Fruit fly (Drosophila melanogaster) whole organism, embryonic: ENCODE results near the gene CG3457.

ENCODE experiments used
- Awh ChIP-seq: fragments of 200-800 bp; sonication (Bioruptor generic); IDR thresholded peaks from 2 replicates; pipeline ENCODE4, ENCODE4 v1.3.6; 2022; ENCODE audit warnings: missing biosample characterization, missing genetic modification characterization
- CG10147 ChIP-seq: fragments of 200-800 bp; sonication (Bioruptor generic); optimal IDR thresholded peaks from 2 replicates; lab custom pipeline; 2019; ENCODE audit warnings: missing biosample characterization, mild to moderate bottlenecking, missing genetic modification characterization, moderate library complexity
- CG10274 ChIP-seq: fragments of 200-800 bp; sonication (Bioruptor generic); optimal IDR thresholded peaks from 3 replicates; lab custom pipeline; 2017; ENCODE audit warnings: missing biosample characterization, mild to moderate bottlenecking, missing genetic modification characterization
- CG10959 ChIP-seq: fragments of 200-800 bp; sonication (Bioruptor generic); IDR thresholded peaks from 2 replicates; pipeline ENCODE4 v1.3.6; 2022; ENCODE audit warnings: missing biosample characterization, missing genetic modification characterization
- CG11696 ChIP-seq: fragments of 200-800 bp; sonication (Bioruptor generic); IDR thresholded peaks from 2 replicates; pipeline ENCODE4 v1.3.6; 2022; ENCODE audit warnings: missing biosample characterization, missing genetic modification characterization
- CG13624 ChIP-seq: fragments of 200-800 bp; sonication (Bioruptor generic); optimal IDR thresholded peaks from 2 replicates; lab custom pipeline; 2016; ENCODE audit warnings: missing biosample characterization, missing genetic modification characterization
- CG15073 ChIP-seq: fragments of 200-800 bp; sonication (Bioruptor generic); optimal IDR thresholded peaks from 2 replicates; lab custom pipeline; 2016; ENCODE audit warnings: missing biosample characterization, missing genetic modification characterization
- CG2120 ChIP-seq: fragments of 200-800 bp; sonication (Bioruptor generic); optimal IDR thresholded peaks from 3 replicates; lab custom pipeline; 2016; ENCODE audit warnings: missing biosample characterization, missing genetic modification characterization
- CG2678 ChIP-seq: fragments of 200-800 bp; sonication (Bioruptor generic); optimal IDR thresholded peaks from 3 replicates; lab custom pipeline; 2019; ENCODE audit warnings: missing biosample characterization, mild to moderate bottlenecking, missing genetic modification characterization, moderate library complexity
- CG3065 ChIP-seq: fragments of 200-800 bp; sonication (Bioruptor generic); optimal IDR thresholded peaks from 2 replicates; lab custom pipeline; 2016; ENCODE audit warnings: missing biosample characterization, missing genetic modification characterization
- CG31441 ChIP-seq: fragments of 200-800 bp; sonication (Bioruptor generic); IDR thresholded peaks from 2 replicates; pipeline ENCODE4 v1.3.6; 2022; ENCODE audit warnings: missing biosample characterization, missing genetic modification characterization
- CG5245 ChIP-seq: fragments of 200-800 bp; sonication (Bioruptor generic); optimal IDR thresholded peaks from 3 replicates; lab custom pipeline; 2016; ENCODE audit warnings: missing biosample characterization, missing genetic modification characterization
- CG5953 ChIP-seq: fragments of 200-800 bp; sonication (Bioruptor generic); IDR thresholded peaks from 2 replicates; pipeline ENCODE4 v1.3.6; 2022; ENCODE audit warnings: missing biosample characterization, missing genetic modification characterization
- CG6683 ChIP-seq: fragments of 200-800 bp; sonication (Bioruptor generic); optimal IDR thresholded peaks from 2 replicates; lab custom pipeline; 2017; ENCODE audit warnings: missing biosample characterization, mild to moderate bottlenecking, missing genetic modification characterization, missing genetic modification reagents
- CG6791 ChIP-seq: fragments of 200-800 bp; sonication (Bioruptor generic); IDR thresholded peaks from 3 replicates; pipeline ENCODE4 v1.3.6; 2022; ENCODE audit warnings: missing biosample characterization, missing genetic modification characterization; ENCODE audit not compliant: partially characterized antibody
- CG7745 ChIP-seq: fragments of 200-800 bp; sonication (Bioruptor generic); optimal IDR thresholded peaks from 2 replicates; lab custom pipeline; 2018; ENCODE audit warnings: missing biosample characterization, mild to moderate bottlenecking, missing genetic modification characterization, moderate library complexity
- CG8359 ChIP-seq: fragments of 200-800 bp; sonication (Bioruptor generic); optimal IDR thresholded peaks from 2 replicates; lab custom pipeline; 2017; ENCODE audit warnings: missing biosample characterization, mild to moderate bottlenecking, missing genetic modification characterization, borderline replicate concordance
- CG9817 ChIP-seq: fragments of 200-800 bp; sonication (Bioruptor generic); optimal IDR thresholded peaks from 2 replicates; lab custom pipeline; 2018; ENCODE audit warnings: missing biosample characterization, mild to moderate bottlenecking, missing genetic modification characterization, moderate library complexity
- Chrac-16 ChIP-seq: fragments of 200-800 bp; sonication (Bioruptor generic); optimal IDR thresholded peaks from 3 replicates; lab custom pipeline; 2016; ENCODE audit warnings: missing biosample characterization, missing genetic modification characterization
- CrebB ChIP-seq: fragments of 200-800 bp; sonication (Bioruptor generic); optimal IDR thresholded peaks from 3 replicates; lab custom pipeline; 2018; ENCODE audit warnings: missing biosample characterization, mild to moderate bottlenecking, missing genetic modification characterization
- Doc3 ChIP-seq: fragments of 200-800 bp; sonication (Bioruptor generic); IDR thresholded peaks from 3 replicates; pipeline ENCODE4 v1.3.6; 2022; ENCODE audit warnings: missing biosample characterization, missing genetic modification characterization; ENCODE audit not compliant: partially characterized antibody
- HHEX ChIP-seq: fragments of 200-800 bp; sonication (Bioruptor generic); optimal IDR thresholded peaks from 3 replicates; lab custom pipeline; 2017; ENCODE audit warnings: missing biosample characterization, mild to moderate bottlenecking, missing genetic modification characterization, missing genetic modification reagents
- HLH54F ChIP-seq: fragments of 200-800 bp; sonication (Bioruptor generic); optimal IDR thresholded peaks from 3 replicates; lab custom pipeline; 2016; ENCODE audit warnings: missing biosample characterization, missing genetic modification characterization
- Med ChIP-seq: fragments of 200-800 bp; sonication (Bioruptor generic); peaks from one replicate; lab custom pipeline; 2016; ENCODE audit warnings: missing biosample characterization, missing genetic modification characterization, mild to moderate bottlenecking, inconsistent platforms, moderate library complexity
- Nf-YC ChIP-seq: fragments of 200-800 bp; optimal IDR thresholded peaks from 3 replicates; lab custom pipeline; 2019; ENCODE audit warnings: missing biosample characterization, mild to moderate bottlenecking, missing genetic modification characterization, moderate library complexity
- Poxn ChIP-seq: fragments of 200-800 bp; sonication (Bioruptor generic); IDR thresholded peaks from 2 replicates; pipeline ENCODE4 v1.3.6; 2022; ENCODE audit warnings: missing biosample characterization, missing genetic modification characterization
- btn ChIP-seq: fragments of 200-800 bp; sonication (Bioruptor generic); optimal IDR thresholded peaks from 2 replicates; lab custom pipeline; 2016; ENCODE audit warnings: missing biosample characterization, missing genetic modification characterization
- chif ChIP-seq, 2 experiments: fragments of 200-800 bp; sonication (Bioruptor generic); optimal IDR thresholded peaks; 3 replicates each; lab custom pipeline; 2016; ENCODE audit warnings: missing biosample characterization in 2 of 2, missing genetic modification characterization in 2 of 2
- chinmo ChIP-seq: fragments of 200-800 bp; sonication (Bioruptor generic); IDR thresholded peaks from 4 replicates; pipeline ENCODE4 v1.3.6; 2022; ENCODE audit warnings: missing biosample characterization, missing genetic modification characterization; ENCODE audit not compliant: partially characterized antibody
- croc ChIP-seq: fragments of 200-800 bp; sonication (Bioruptor generic); conservative IDR thresholded peaks from 3 replicates; pipeline ENCODE4 v1.3.6; 2022; ENCODE audit warnings: missing biosample characterization, missing genetic modification characterization
- dati ChIP-seq: fragments of 200-800 bp; sonication (Bioruptor generic); IDR thresholded peaks from 2 replicates; pipeline ENCODE4 v1.3.6; 2022; ENCODE audit warnings: missing biosample characterization, missing genetic modification characterization
- emc ChIP-seq: fragments of 200-800 bp; sonication (Bioruptor generic); optimal IDR thresholded peaks from 2 replicates; lab custom pipeline; 2016; ENCODE audit warnings: missing biosample characterization, missing genetic modification characterization
- ems ChIP-seq: fragments of 200-800 bp; sonication (Bioruptor generic); optimal IDR thresholded peaks from 3 replicates; lab custom pipeline; 2016; ENCODE audit warnings: missing biosample characterization, missing genetic modification characterization
- eve ChIP-seq, 2 experiments: fragments of >200 bp; optimal IDR thresholded peaks; 2 replicates each; lab custom pipeline; 2017; ENCODE audit warnings: missing biosample characterization in 2 of 2, missing genetic modification characterization in 2 of 2
- gcm2 ChIP-seq: fragments of 200-800 bp; sonication (Bioruptor generic); optimal IDR thresholded peaks from 2 replicates; lab custom pipeline; 2016; ENCODE audit warnings: missing biosample characterization, missing genetic modification characterization
- hkb ChIP-seq, 2 experiments: fragments of 200-800 bp in 1 of 2; fragments of >200 bp in 1 of 2; sonication (Bioruptor generic) in 1 of 2; IDR thresholded peaks in 1 of 2; optimal IDR thresholded peaks in 1 of 2; 2 replicates each; pipeline versions ENCODE4 v1.3.6 to Lab custom; 2017 to 2022; ENCODE audit warnings: missing biosample characterization in 1 of 2, missing genetic modification characterization in 1 of 2
- insv ChIP-seq, 2 experiments: fragments of 200-800 bp; sonication (Bioruptor generic); optimal IDR thresholded peaks; 3 replicates each; lab custom pipeline; 2016 to 2018; ENCODE audit warnings: missing biosample characterization in 2 of 2, missing genetic modification characterization in 2 of 2
- ken ChIP-seq: fragments of 200-800 bp; sonication (Bioruptor generic); IDR thresholded peaks from 3 replicates; pipeline ENCODE4 v1.3.6; 2022; ENCODE audit warnings: missing biosample characterization, missing genetic modification characterization
- mam ChIP-seq: fragments of 200-800 bp; sonication (Bioruptor generic); optimal IDR thresholded peaks from 3 replicates; lab custom pipeline; 2016; ENCODE audit warnings: missing biosample characterization, missing genetic modification characterization
- pan ChIP-seq, 4 experiments: fragments of >200 bp in 3 of 4; fragments of 200-800 bp in 1 of 4; sonication (Bioruptor generic) in 1 of 4; optimal IDR thresholded peaks in 3 of 4; IDR thresholded peaks in 1 of 4; 2 replicates each; pipeline versions ENCODE4 v1.3.6 to Lab custom; 2017 to 2022; ENCODE audit warnings: missing biosample characterization in 2 of 4, missing genetic modification characterization in 2 of 4, mixed read lengths in 1 of 4
- peb ChIP-seq: fragments of 200-800 bp; sonication (Bioruptor generic); IDR thresholded peaks from 2 replicates; pipeline ENCODE4 v1.3.6; 2022; ENCODE audit warnings: missing biosample characterization, missing genetic modification characterization
- pum ChIP-seq: fragments of 200-800 bp; sonication (Bioruptor generic); optimal IDR thresholded peaks from 2 replicates; lab custom pipeline; 2016; ENCODE audit warnings: missing biosample characterization, missing genetic modification characterization
- sima ChIP-seq: fragments of 200-800 bp; sonication (Bioruptor generic); optimal IDR thresholded peaks from 2 replicates; lab custom pipeline; 2016; ENCODE audit warnings: missing biosample characterization, missing genetic modification characterization
- slp2 ChIP-seq: fragments of 200-800 bp; sonication (Bioruptor generic); optimal IDR thresholded peaks from 2 replicates; lab custom pipeline; 2016; ENCODE audit warnings: missing biosample characterization, missing genetic modification characterization
- sna ChIP-seq: fragments of 200-800 bp; sonication (Bioruptor generic); IDR thresholded peaks from 2 replicates; pipeline ENCODE4 v1.3.6; 2022; ENCODE audit warnings: missing biosample characterization, missing genetic modification characterization; ENCODE audit not compliant: partially characterized antibody
- so ChIP-seq: fragments of 200-800 bp; sonication (Bioruptor generic); IDR thresholded peaks from 3 replicates; pipeline ENCODE4 v1.3.6; 2022; ENCODE audit warnings: missing biosample characterization, missing genetic modification characterization
- stwl ChIP-seq: fragments of 200-800 bp; sonication (Bioruptor generic); optimal IDR thresholded peaks from 3 replicates; lab custom pipeline; 2018; ENCODE audit warnings: missing biosample characterization, mild to moderate bottlenecking, missing genetic modification characterization, moderate library complexity
- trem ChIP-seq: fragments of 200-800 bp; optimal IDR thresholded peaks from 3 replicates; lab custom pipeline; 2019; ENCODE audit warnings: missing biosample characterization, mild to moderate bottlenecking, missing genetic modification characterization, moderate library complexity
- unpg ChIP-seq: fragments of 200-800 bp; sonication (Bioruptor generic); optimal IDR thresholded peaks from 3 replicates; lab custom pipeline; 2018; ENCODE audit warnings: missing biosample characterization, mild to moderate bottlenecking, missing genetic modification characterization, moderate library complexity
- zen ChIP-seq: fragments of 200-800 bp; sonication (Bioruptor generic); optimal IDR thresholded peaks from 3 replicates; lab custom pipeline; 2018; ENCODE audit warnings: missing biosample characterization, mild to moderate bottlenecking, missing genetic modification characterization, moderate library complexity

The CG3457 gene

dm6 chrX:2141854-2142216 lies 45.8 kb upstream of the CG3457 start (continued):
- TF ChIP-seq Chrac-16 (GFP tag; lab: Kevin White, UChicago), result no peak
- no peak for TF ChIP-seq gcm2
- TF ChIP-seq btn, result no peak
- TF ChIP-seq CG13624, result no peak
- TF ChIP-seq CG10147 (GFP tag; lab: Kevin White, UChicago), result peak; percentile 34
- TF ChIP-seq Med (GFP tag; lab: Kevin White, UChicago), result peak; percentile 88
- no peak for TF ChIP-seq chinmo (GFP tag; lab: Robert Waterston, UW)
- peak; percentile 55 for TF ChIP-seq CrebB (tag; lab: Kevin White, UChicago)
- no peak for TF ChIP-seq CG10274 (GFP tag; lab: Kevin White, UChicago)
- peak; percentile 87 for TF ChIP-seq Awh (GFP tag; lab: Robert Waterston, UW)
- peak in 1 of 2 experiments; percentile 38 for TF ChIP-seq insv (GFP tag; optimal IDR thresholded peaks at IDR 0.05; lab: Kevin White, UChicago)
- TF ChIP-seq sima (GFP tag; lab: Kevin White, UChicago), result no peak
- TF ChIP-seq stwl (tag; lab: Kevin White, UChicago), result no peak
- TF ChIP-seq trem (tag; lab: Kevin White, UChicago), result no peak
- TF ChIP-seq CG8359, result peak; percentile 5
- no peak for TF ChIP-seq Doc3 (GFP tag; lab: Robert Waterston, UW)
- no peak for TF ChIP-seq peb (GFP tag; lab: Robert Waterston, UW)
- no peak for TF ChIP-seq CG6791 (GFP tag; lab: Robert Waterston, UW)
- TF ChIP-seq sna (GFP tag; lab: Robert Waterston, UW), result no peak
- TF ChIP-seq pan (optimal IDR thresholded peaks at IDR 0.05; lab: Kevin White, UChicago), result no peak
- TF ChIP-seq pan (GFP tag; optimal IDR thresholded peaks at IDR 0.05 in 1 of 2, IDR thresholded peaks at IDR 0.05 in 1 of 2), result peak in 1 of 2 experiments; percentile 64
- TF ChIP-seq chif (GFP tag; optimal IDR thresholded peaks at IDR 0.05; lab: Kevin White, UChicago), result no peak
- TF ChIP-seq CG5953 (GFP tag; lab: Robert Waterston, UW), result no peak
- TF ChIP-seq CG10959 (GFP tag; lab: Robert Waterston, UW), result no peak
- no peak for TF ChIP-seq eve (GFP tag; optimal IDR thresholded peaks at IDR 0.05; lab: Kevin White, UChicago)
- peak; percentile 68 for TF ChIP-seq CG2678 (tag; lab: Kevin White, UChicago)
- no peak for TF ChIP-seq ems (GFP tag; lab: Kevin White, UChicago)
- 0 out of 2 replicates have a peak, but pooled peaks have one; percentile 7 for TF ChIP-seq CG11696 (GFP tag; lab: Robert Waterston, UW)
- TF ChIP-seq CG6683 (GFP tag; lab: Kevin White, UChicago), result no peak
- no peak for TF ChIP-seq so (GFP tag; lab: Robert Waterston, UW)
- no peak for TF ChIP-seq dati
- peak; percentile 57 for TF ChIP-seq CG2120
- TF ChIP-seq CG5245 (GFP tag; lab: Kevin White, UChicago), result no peak
- peak; percentile 47 for TF ChIP-seq CG31441 (GFP tag; lab: Robert Waterston, UW)
- TF ChIP-seq croc (GFP tag; lab: Robert Waterston, UW), result no peak
- TF ChIP-seq slp2 (GFP tag; lab: Kevin White, UChicago), result peak; percentile 3
- no peak for TF ChIP-seq hkb (optimal IDR thresholded peaks at IDR 0.05; lab: Kevin White, UChicago)
- TF ChIP-seq hkb (GFP tag; IDR thresholded peaks at IDR 0.05; lab: Robert Waterston, UW), result peak; percentile 48
- no peak for TF ChIP-seq CG7745 (tag; lab: Kevin White, UChicago)
- TF ChIP-seq HLH54F (GFP tag; lab: Kevin White, UChicago), result no peak
- TF ChIP-seq pum (GFP tag; lab: Kevin White, UChicago), result no peak
- peak; percentile 30 for TF ChIP-seq Nf-YC (tag; lab: Kevin White, UChicago)
- no peak for TF ChIP-seq zen
- TF ChIP-seq CG15073 (GFP tag; lab: Kevin White, UChicago), result no peak
- peak; percentile 57 for TF ChIP-seq HHEX (GFP tag; lab: Kevin White, UChicago)
- TF ChIP-seq unpg (GFP tag; lab: Kevin White, UChicago), result peak; percentile 33
- no peak for TF ChIP-seq CG3065 (GFP tag; lab: Kevin White, UChicago)
- TF ChIP-seq CG9817 (tag; lab: Kevin White, UChicago), result peak; percentile 36
- TF ChIP-seq ken (GFP tag; lab: Robert Waterston, UW), result no peak
- TF ChIP-seq emc (GFP tag; lab: Kevin White, UChicago), result no peak
- no peak for TF ChIP-seq mam
- TF ChIP-seq Poxn (GFP tag; lab: Robert Waterston, UW), result no peak
